Worm (Caenorhabditis elegans) whole organism, late embryonic: ENCODE results near the gene F41G3.19.

Experiments used
- ama-1 ChIP-seq: fragments of 150-350 bp; optimal IDR thresholded peaks from 2 replicates; lab custom pipeline; 2014
- dve-1 ChIP-seq: sonication (generic microtip); optimal IDR thresholded peaks from 2 replicates; lab custom pipeline; 2017; ENCODE audit warnings: antibody characterized with exemption, mild to moderate bottlenecking, missing genetic modification characterization, missing compliant biosample characterization
- elt-2 ChIP-seq: sonication (generic microtip); optimal IDR thresholded peaks from 2 replicates; lab custom pipeline; 2016; ENCODE audit warnings: missing genetic modification reagents, missing genetic modification characterization, missing compliant biosample characterization
- fax-1 ChIP-seq: sonication (generic microtip); optimal IDR thresholded peaks from 2 replicates; lab custom pipeline; 2016; ENCODE audit warnings: missing genotype, missing genetic modification characterization, missing compliant biosample characterization
- fkh-10 ChIP-seq: fragments of 150-350 bp; optimal IDR thresholded peaks from 2 replicates; lab custom pipeline; 2014; ENCODE audit warnings: missing biosample characterization, missing genetic modification reagents, missing genetic modification characterization
- nfya-1 ChIP-seq: sonication (generic microtip); optimal IDR thresholded peaks from 2 replicates; lab custom pipeline; 2017; ENCODE audit warnings: missing genetic modification characterization, mild to moderate bottlenecking, missing compliant biosample characterization, antibody characterized with exemption, moderate library complexity
- pqm-1 ChIP-seq: sonication (generic microtip); optimal IDR thresholded peaks from 2 replicates; lab custom pipeline; 2016; ENCODE audit warnings: missing genetic modification characterization, missing compliant biosample characterization
- pros-1 ChIP-seq: fragments of 150-350 bp; optimal IDR thresholded peaks from 2 replicates; lab custom pipeline; 2014; ENCODE audit warnings: missing biosample characterization, missing genetic modification reagents, missing genetic modification characterization
- tbx-2 ChIP-seq: sonication (generic microtip); optimal IDR thresholded peaks from 2 replicates; lab custom pipeline; 2016; ENCODE audit warnings: missing genetic modification characterization, missing compliant biosample characterization

- no peak for TF ChIP-seq fkh-10 (GFP tag; lab: Kevin White, UChicago)
- TF ChIP-seq dve-1 (tag; lab: Kevin White, UChicago): no peak
- no peak for TF ChIP-seq pqm-1 (tag; lab: Kevin White, UChicago)
- TF ChIP-seq nfya-1 (tag; lab: Kevin White, UChicago): no peak
- TF ChIP-seq ama-1 (lab: Kevin White, UChicago): no peak
- TF ChIP-seq pros-1: no peak
- no peak for TF ChIP-seq elt-2 (tag; lab: Kevin White, UChicago)
- TF ChIP-seq tbx-2 (tag; lab: Kevin White, UChicago): no peak
- TF ChIP-seq fax-1 (tag; lab: Kevin White, UChicago): no peak
Observed at ce11 chrII:6736604-6737003, 15.3 kb downstream of the F41G3.19 start, which contains the start of gene T14B4.1.
